Fruit fly (Drosophila melanogaster) whole organism, embryonic: ENCODE results near the gene Arp6.

Source experiments
- Ada2b ChIP-seq: fragments of 200-800 bp; sonication (Bioruptor generic); IDR thresholded peaks from 2 replicates; pipeline ENCODE4 v1.3.6; 2022; ENCODE audit warnings: missing biosample characterization, missing genetic modification characterization
- Adf1 ChIP-seq: fragments of 200-800 bp; sonication (Bioruptor generic); IDR thresholded peaks from 2 replicates; pipeline ENCODE4 v1.3.6; 2022; ENCODE audit warnings: missing biosample characterization, missing genetic modification characterization
- Antp ChIP-seq: fragments of 200-800 bp; sonication (Bioruptor generic); optimal IDR thresholded peaks from 3 replicates; lab custom pipeline; 2016; ENCODE audit warnings: missing biosample characterization, missing genetic modification characterization
- B-H1 ChIP-seq: fragments of 200-800 bp; sonication (Bioruptor generic); IDR thresholded peaks from 3 replicates; pipeline ENCODE4 v1.3.6; 2022; ENCODE audit warnings: missing biosample characterization, missing genetic modification characterization
- Bdp1 ChIP-seq: fragments of 200-800 bp; sonication (Bioruptor generic); optimal IDR thresholded peaks from 3 replicates; lab custom pipeline; 2016; ENCODE audit warnings: missing biosample characterization, missing genetic modification characterization
- Bteb2 ChIP-seq: fragments of 200-800 bp; sonication (Bioruptor generic); optimal IDR thresholded peaks from 2 replicates; lab custom pipeline; 2016; ENCODE audit warnings: missing biosample characterization, missing genetic modification characterization
- CG10321 ChIP-seq: fragments of 200-800 bp; sonication (Bioruptor generic); IDR thresholded peaks from 2 replicates; pipeline ENCODE4 v1.3.6; 2022; ENCODE audit warnings: missing biosample characterization, missing genetic modification characterization
- CG10959 ChIP-seq: fragments of 200-800 bp; sonication (Bioruptor generic); IDR thresholded peaks from 2 replicates; pipeline ENCODE4 v1.3.6; 2022; ENCODE audit warnings: missing biosample characterization, missing genetic modification characterization
- CG11247 ChIP-seq: fragments of 200-800 bp; sonication (Bioruptor generic); IDR thresholded peaks from 2 replicates; pipeline ENCODE4 v1.3.6; 2022; ENCODE audit warnings: missing biosample characterization, missing genetic modification characterization
- CG12299 ChIP-seq: fragments of 200-800 bp; sonication (Bioruptor generic); optimal IDR thresholded peaks from 2 replicates; lab custom pipeline; 2018; ENCODE audit warnings: missing biosample characterization, mild to moderate bottlenecking, missing genetic modification characterization
- CG13287 ChIP-seq: fragments of 200-800 bp; sonication (Bioruptor generic); IDR thresholded peaks from 2 replicates; pipeline ENCODE4 v1.3.6; 2022; ENCODE audit warnings: missing biosample characterization, missing genetic modification characterization; ENCODE audit not compliant: partially characterized antibody
- CG14667 ChIP-seq: fragments of 200-800 bp; sonication (Bioruptor generic); IDR thresholded peaks from 2 replicates; pipeline ENCODE4 v1.3.6; 2022; ENCODE audit warnings: missing biosample characterization, missing genetic modification characterization
- CG14710 ChIP-seq: fragments of 200-800 bp; sonication (Bioruptor generic); optimal IDR thresholded peaks from 3 replicates; lab custom pipeline; 2019; ENCODE audit warnings: missing biosample characterization, mild to moderate bottlenecking, missing genetic modification characterization, moderate library complexity
- CG17186 ChIP-seq: fragments of 200-800 bp; sonication (Bioruptor generic); optimal IDR thresholded peaks from 3 replicates; lab custom pipeline; 2017; ENCODE audit warnings: missing biosample characterization, missing genetic modification reagents, missing genetic modification characterization
- CG18011 ChIP-seq: fragments of 200-800 bp; sonication (Bioruptor generic); optimal IDR thresholded peaks from 2 replicates; lab custom pipeline; 2017; ENCODE audit warnings: missing biosample characterization, missing genetic modification characterization, mild to moderate bottlenecking, moderate library complexity, missing genotype
- CG18619 ChIP-seq: fragments of 200-800 bp; sonication (Bioruptor generic); optimal IDR thresholded peaks from 3 replicates; lab custom pipeline; 2017; ENCODE audit warnings: missing biosample characterization, mild to moderate bottlenecking, missing genetic modification characterization
- CG2199 ChIP-seq: fragments of 200-800 bp; sonication (Bioruptor generic); IDR thresholded peaks from 3 replicates; pipeline ENCODE4 v1.3.6; 2022; ENCODE audit warnings: missing biosample characterization, missing genetic modification characterization
- CG2889 ChIP-seq: fragments of 200-800 bp; sonication (Bioruptor generic); IDR thresholded peaks from 3 replicates; pipeline ENCODE4 v1.3.6; 2022; ENCODE audit warnings: missing biosample characterization, missing genetic modification characterization
- CG30020 ChIP-seq: fragments of 200-800 bp; optimal IDR thresholded peaks from 2 replicates; lab custom pipeline; 2019; ENCODE audit warnings: missing biosample characterization, mild to moderate bottlenecking, missing genetic modification characterization, moderate library complexity
- CG34422 ChIP-seq: fragments of 200-800 bp; sonication (Bioruptor generic); IDR thresholded peaks from 3 replicates; pipeline ENCODE4 v1.3.6; 2022; ENCODE audit warnings: missing biosample characterization, missing genetic modification characterization
- CG6854 ChIP-seq: fragments of 200-800 bp; sonication (Bioruptor generic); optimal IDR thresholded peaks from 3 replicates; lab custom pipeline; 2017; ENCODE audit warnings: missing biosample characterization, mild to moderate bottlenecking, missing genetic modification characterization
- CG7963 ChIP-seq: fragments of 200-800 bp; sonication (Bioruptor generic); IDR thresholded peaks from 3 replicates; pipeline ENCODE4 v1.3.6; 2022; ENCODE audit warnings: missing biosample characterization, missing genetic modification characterization; ENCODE audit not compliant: partially characterized antibody
- CG8359 ChIP-seq: fragments of 200-800 bp; sonication (Bioruptor generic); optimal IDR thresholded peaks from 2 replicates; lab custom pipeline; 2017; ENCODE audit warnings: missing biosample characterization, mild to moderate bottlenecking, missing genetic modification characterization, borderline replicate concordance
- CG9609 ChIP-seq: fragments of 200-800 bp; sonication (Bioruptor generic); optimal IDR thresholded peaks from 3 replicates; lab custom pipeline; 2016; ENCODE audit warnings: missing biosample characterization, missing genetic modification characterization
- CG9932 ChIP-seq: fragments of 200-800 bp; sonication (Bioruptor generic); IDR thresholded peaks from 2 replicates; pipeline ENCODE4 v1.3.6; 2022; ENCODE audit warnings: missing biosample characterization, missing genetic modification characterization
- CHES-1-like ChIP-seq: fragments of 200-800 bp; sonication (Bioruptor generic); optimal IDR thresholded peaks from 2 replicates; lab custom pipeline; 2016; ENCODE audit warnings: missing biosample characterization, missing genetic modification characterization
- CrebB ChIP-seq: fragments of 200-800 bp; sonication (Bioruptor generic); optimal IDR thresholded peaks from 3 replicates; lab custom pipeline; 2018; ENCODE audit warnings: missing biosample characterization, mild to moderate bottlenecking, missing genetic modification characterization
- Doc2 ChIP-seq: fragments of 200-800 bp; sonication (Bioruptor generic); IDR thresholded peaks from 2 replicates; pipeline ENCODE4 v1.3.6; 2022; ENCODE audit warnings: missing biosample characterization, missing genetic modification characterization
- Fer3 ChIP-seq: fragments of 200-800 bp; sonication (Bioruptor generic); optimal IDR thresholded peaks from 2 replicates; lab custom pipeline; 2018; ENCODE audit warnings: missing biosample characterization, mild to moderate bottlenecking, missing genetic modification characterization, moderate library complexity
- Lim3 ChIP-seq: fragments of 200-800 bp; sonication (Bioruptor generic); IDR thresholded peaks from 2 replicates; pipeline ENCODE4 v1.3.6; 2022; ENCODE audit warnings: missing biosample characterization, missing genetic modification characterization
- Myb ChIP-seq: fragments of 200-800 bp; sonication (Bioruptor generic); optimal IDR thresholded peaks from 2 replicates; lab custom pipeline; 2016; ENCODE audit warnings: missing biosample characterization, missing genetic modification characterization
- NC2α ChIP-seq: fragments of 200-800 bp; sonication (Bioruptor generic); optimal IDR thresholded peaks from 2 replicates; lab custom pipeline; 2016; ENCODE audit warnings: missing biosample characterization, missing genetic modification characterization
- Opbp ChIP-seq: fragments of 200-800 bp; sonication (Bioruptor generic); IDR thresholded peaks from 3 replicates; pipeline ENCODE4 v1.3.6; 2022; ENCODE audit warnings: missing biosample characterization, missing genetic modification characterization; ENCODE audit not compliant: partially characterized antibody
- Scr ChIP-seq: fragments of 200-800 bp; sonication (Bioruptor generic); IDR thresholded peaks from 2 replicates; pipeline ENCODE4 v1.3.6; 2022; ENCODE audit warnings: missing biosample characterization, missing genetic modification characterization; ENCODE audit not compliant: partially characterized antibody
- Sin3A ChIP-seq: fragments of >200 bp; optimal IDR thresholded peaks from 2 replicates; lab custom pipeline; 2018
- ac ChIP-seq: fragments of 200-800 bp; sonication (Bioruptor generic); optimal IDR thresholded peaks from 3 replicates; lab custom pipeline; 2017; ENCODE audit warnings: missing biosample characterization, mild to moderate bottlenecking, missing genetic modification characterization
- bbx ChIP-seq: fragments of 200-800 bp; sonication (Bioruptor generic); IDR thresholded peaks from 2 replicates; pipeline ENCODE4 v1.3.6; 2022; ENCODE audit warnings: missing biosample characterization, missing genetic modification characterization; ENCODE audit not compliant: partially characterized antibody
- cg ChIP-seq: fragments of 200-800 bp; sonication (Bioruptor generic); optimal IDR thresholded peaks from 3 replicates; lab custom pipeline; 2019; ENCODE audit warnings: missing biosample characterization, mild to moderate bottlenecking, missing genetic modification characterization, moderate library complexity
- crol ChIP-seq: fragments of 200-800 bp; sonication (Bioruptor generic); IDR thresholded peaks from 2 replicates; pipeline ENCODE4 v1.3.6; 2022; ENCODE audit warnings: missing biosample characterization, missing genetic modification characterization
- dpn ChIP-seq, 2 experiments: fragments of 200-800 bp; sonication (Bioruptor generic); optimal IDR thresholded peaks; 3 replicates each; lab custom pipeline; 2016; ENCODE audit warnings: missing biosample characterization in 2 of 2, missing genetic modification characterization in 2 of 2
- gcm2 ChIP-seq: fragments of 200-800 bp; sonication (Bioruptor generic); optimal IDR thresholded peaks from 2 replicates; lab custom pipeline; 2016; ENCODE audit warnings: missing biosample characterization, missing genetic modification characterization
- gsb ChIP-seq: fragments of 200-800 bp; sonication (Bioruptor generic); IDR thresholded peaks from 2 replicates; pipeline ENCODE4 v1.3.6; 2022; ENCODE audit warnings: missing biosample characterization, missing genetic modification characterization
- ind ChIP-seq: fragments of 200-800 bp; sonication (Bioruptor generic); optimal IDR thresholded peaks from 3 replicates; lab custom pipeline; 2016; ENCODE audit warnings: missing biosample characterization, missing genetic modification characterization
- jumu ChIP-seq: fragments of 200-800 bp; sonication (Bioruptor generic); optimal IDR thresholded peaks from 3 replicates; lab custom pipeline; 2016; ENCODE audit warnings: missing biosample characterization, missing genetic modification characterization
- mam ChIP-seq: fragments of 200-800 bp; sonication (Bioruptor generic); optimal IDR thresholded peaks from 3 replicates; lab custom pipeline; 2016; ENCODE audit warnings: missing biosample characterization, missing genetic modification characterization
- odd ChIP-seq: fragments of 200-800 bp; sonication (Bioruptor generic); optimal IDR thresholded peaks from 2 replicates; lab custom pipeline; 2017; ENCODE audit warnings: missing biosample characterization, mild to moderate bottlenecking, missing genetic modification characterization
- onecut ChIP-seq: fragments of 200-800 bp; sonication (Bioruptor generic); IDR thresholded peaks from 2 replicates; pipeline ENCODE4 v1.3.6; 2022; ENCODE audit warnings: missing biosample characterization, missing genetic modification characterization
- sd ChIP-seq: fragments of 200-800 bp; sonication (Bioruptor generic); optimal IDR thresholded peaks from 3 replicates; lab custom pipeline; 2018; ENCODE audit warnings: missing biosample characterization, mild to moderate bottlenecking, missing genetic modification characterization, moderate library complexity
- stwl ChIP-seq: fragments of 200-800 bp; sonication (Bioruptor generic); optimal IDR thresholded peaks from 3 replicates; lab custom pipeline; 2018; ENCODE audit warnings: missing biosample characterization, mild to moderate bottlenecking, missing genetic modification characterization, moderate library complexity
- sug ChIP-seq: fragments of 200-800 bp; optimal IDR thresholded peaks from 2 replicates; lab custom pipeline; 2019; ENCODE audit warnings: missing biosample characterization, mild to moderate bottlenecking, missing genetic modification characterization, moderate library complexity
- tll ChIP-seq, 2 experiments: fragments of 200-800 bp in 1 of 2; fragments of >200 bp in 1 of 2; sonication (Bioruptor generic) in 1 of 2; optimal IDR thresholded peaks; 2 replicates each; lab custom pipeline; 2017 to 2019; ENCODE audit warnings: missing biosample characterization in 2 of 2, missing genetic modification characterization in 2 of 2, mild to moderate bottlenecking in 1 of 2, moderate library complexity in 1 of 2
- trem ChIP-seq: fragments of 200-800 bp; optimal IDR thresholded peaks from 3 replicates; lab custom pipeline; 2019; ENCODE audit warnings: missing biosample characterization, mild to moderate bottlenecking, missing genetic modification characterization, moderate library complexity

The Arp6 gene

DNA sequence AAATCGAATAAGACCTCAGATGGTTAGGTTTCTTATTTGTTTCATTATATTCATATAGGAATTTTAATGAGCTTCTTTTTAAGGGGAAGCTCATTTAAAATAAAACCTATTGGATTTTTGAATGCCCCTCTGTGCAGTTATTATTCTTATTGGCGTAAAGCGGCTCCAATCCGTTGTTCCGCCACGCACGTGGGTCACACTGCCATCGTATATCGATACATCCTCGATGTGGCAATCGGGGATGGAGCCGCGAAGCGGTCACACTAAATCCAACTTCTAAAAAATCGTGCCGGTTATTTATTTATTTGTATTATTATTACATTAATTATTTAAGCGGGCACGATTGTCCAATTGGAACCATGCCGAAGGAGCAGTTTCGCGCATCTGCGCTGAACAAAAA lies 25.8 kb upstream of the Arp6 start, which contains the start of gene Polr3A (continued):
- peak; percentile 12 for TF ChIP-seq trem (tag; lab: Kevin White, UChicago)
- no peak for TF ChIP-seq CrebB (tag; lab: Kevin White, UChicago)
- TF ChIP-seq odd (GFP tag; lab: Kevin White, UChicago) = no peak
- no peak for TF ChIP-seq Lim3 (GFP tag; lab: Robert Waterston, UW)
- no peak for TF ChIP-seq CG18619 (GFP tag; lab: Kevin White, UChicago)
- TF ChIP-seq CG14667 (GFP tag; lab: Robert Waterston, UW) = no peak
- no peak for TF ChIP-seq CG6854 (GFP tag; lab: Kevin White, UChicago)
- TF ChIP-seq Bteb2 (GFP tag; lab: Kevin White, UChicago) = no peak
- TF ChIP-seq Doc2 (GFP tag; lab: Robert Waterston, UW) = no peak
- TF ChIP-seq bbx = peak; percentile 77
- TF ChIP-seq gcm2 = no peak
- TF ChIP-seq ac (GFP tag; lab: Kevin White, UChicago) = no peak
- TF ChIP-seq CG2199 (GFP tag; lab: Robert Waterston, UW) = no peak
- peak; percentile 15 for TF ChIP-seq Myb (GFP tag; lab: Kevin White, UChicago)
- TF ChIP-seq CG2889 (GFP tag; lab: Robert Waterston, UW) = no peak
- TF ChIP-seq B-H1 (GFP tag; lab: Robert Waterston, UW) = no peak
- no peak for TF ChIP-seq CG10959 (GFP tag; lab: Robert Waterston, UW)
- no peak for TF ChIP-seq CG7963
- TF ChIP-seq CG34422 (GFP tag; lab: Robert Waterston, UW) = peak; percentile 36; the same call in 1 of the 3 replicates
- no peak for TF ChIP-seq CG11247
- no peak for TF ChIP-seq CG10321 (GFP tag; lab: Robert Waterston, UW)
- no peak for TF ChIP-seq CHES-1-like (GFP tag; lab: Kevin White, UChicago)
- TF ChIP-seq Opbp (GFP tag; lab: Robert Waterston, UW) = peak; percentile 70
- TF ChIP-seq CG13287 (GFP tag; lab: Robert Waterston, UW) = peak; percentile 75
- no peak for TF ChIP-seq CG9609 (GFP tag; lab: Kevin White, UChicago)
- TF ChIP-seq Antp (GFP tag; lab: Kevin White, UChicago) = no peak
- no peak for TF ChIP-seq Bdp1 (GFP tag; lab: Kevin White, UChicago)
- no peak for TF ChIP-seq mam
- no peak for TF ChIP-seq NC2α
- no peak for TF ChIP-seq dpn (GFP tag; optimal IDR thresholded peaks at IDR 0.05; lab: Kevin White, UChicago)
- no peak for TF ChIP-seq ind (GFP tag; lab: Kevin White, UChicago)
- no peak for TF ChIP-seq Adf1 (GFP tag; lab: Robert Waterston, UW)
- TF ChIP-seq CG14710 (tag; lab: Kevin White, UChicago) = peak; percentile 88
- no peak for TF ChIP-seq Ada2b
- no peak for TF ChIP-seq crol (GFP tag; lab: Robert Waterston, UW)
- no peak for TF ChIP-seq tll (GFP tag; optimal IDR thresholded peaks at IDR 0.05; lab: Kevin White, UChicago)
- TF ChIP-seq CG17186 (GFP tag; lab: Kevin White, UChicago) = peak; percentile 74
- no peak for TF ChIP-seq jumu (GFP tag; lab: Kevin White, UChicago)
- no peak for TF ChIP-seq gsb (GFP tag; lab: Robert Waterston, UW)
- TF ChIP-seq cg (GFP tag; lab: Kevin White, UChicago) = no peak
- TF ChIP-seq stwl = peak; percentile 48
- TF ChIP-seq Sin3A (lab: Kevin White, UChicago) = no peak
- TF ChIP-seq CG18011 (GFP tag; lab: Kevin White, UChicago) = no peak
- peak; percentile 62 for TF ChIP-seq Scr (GFP tag; lab: Robert Waterston, UW)
- TF ChIP-seq Fer3 (tag; lab: Kevin White, UChicago) = no peak
- no peak for TF ChIP-seq CG12299 (tag; lab: Kevin White, UChicago)
- no peak for TF ChIP-seq sd
- peak; percentile 62 for TF ChIP-seq CG30020 (tag; lab: Kevin White, UChicago)
- no peak for TF ChIP-seq sug (tag; lab: Kevin White, UChicago)
- no peak for TF ChIP-seq CG8359 (GFP tag; lab: Kevin White, UChicago)
- TF ChIP-seq CG9932 (GFP tag; lab: Robert Waterston, UW) = no peak
- TF ChIP-seq onecut (GFP tag; lab: Robert Waterston, UW) = no peak
